Fruit fly (Drosophila melanogaster): Measurements from ENCODE around the gene CG32988.

CG32988 gene

DNA sequence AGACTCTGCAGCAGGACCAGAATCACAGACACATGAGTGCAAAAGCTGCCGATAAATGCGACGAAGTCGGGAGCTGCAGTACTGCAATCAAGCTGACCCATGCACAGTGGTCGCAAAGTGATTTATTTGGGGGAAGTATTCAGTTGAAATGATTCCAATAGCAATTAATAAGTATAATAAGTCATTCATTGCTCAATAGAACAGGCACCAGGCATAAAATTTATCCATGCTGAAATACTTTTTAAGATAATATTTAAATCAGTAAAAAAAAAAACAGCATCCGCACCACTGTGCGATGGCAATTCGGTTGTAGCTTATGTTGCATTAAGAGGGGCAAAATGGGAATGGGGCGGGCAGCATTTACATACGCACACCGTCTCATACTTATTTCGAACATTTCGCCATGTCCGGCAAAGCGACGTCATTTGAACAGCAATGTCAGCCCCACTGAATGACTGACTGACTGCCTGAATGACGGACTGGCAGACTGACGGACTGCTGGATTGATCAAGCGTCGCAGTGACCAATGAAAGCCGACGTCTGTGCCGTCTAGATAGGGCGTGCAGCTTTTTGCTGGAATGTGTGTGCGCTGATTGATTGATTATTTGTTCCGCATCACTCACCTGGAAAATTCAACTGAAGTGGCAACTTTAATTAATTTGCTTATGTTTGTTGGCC is 29.7 kb upstream of the CG32988 start:
- no peak for TF ChIP-seq Crg-1 (GFP tag; optimal IDR thresholded peaks at IDR 0.05)
- no peak for TF ChIP-seq ovo (GFP tag; optimal IDR thresholded peaks at IDR 0.05)
- TF ChIP-seq tj (GFP tag; optimal IDR thresholded peaks at IDR 0.05): no peak
- no peak for TF ChIP-seq CG12768 (GFP tag; optimal IDR thresholded peaks at IDR 0.05)
- no peak for TF ChIP-seq toe (GFP tag; optimal IDR thresholded peaks at IDR 0.05)
- TF ChIP-seq CG7045 (GFP tag; optimal IDR thresholded peaks at IDR 0.05): no peak
- TF ChIP-seq CG14711 (tag; optimal IDR thresholded peaks at IDR 0.05): no peak
- TF ChIP-seq pad (GFP tag; optimal IDR thresholded peaks at IDR 0.05): no peak
- no peak for TF ChIP-seq bab1 (GFP tag; optimal IDR thresholded peaks at IDR 0.05)
- no peak for TF ChIP-seq cnc (optimal IDR thresholded peaks at IDR 0.05)
- no peak for TF ChIP-seq kay (GFP tag; ENCODE audit: borderline replicate concordance)
- TF ChIP-seq CG5204 (GFP tag; optimal IDR thresholded peaks at IDR 0.05): no peak
- no peak for TF ChIP-seq CG11617 (GFP tag; optimal IDR thresholded peaks at IDR 0.05)
- no peak for TF ChIP-seq Hr96 (GFP tag; optimal IDR thresholded peaks at IDR 0.05)
- TF ChIP-seq Mnt (GFP tag; optimal IDR thresholded peaks at IDR 0.05): no peak
- no peak for TF ChIP-seq cic (GFP tag; optimal IDR thresholded peaks at IDR 0.05)
- no peak for TF ChIP-seq CG33017 (tag; optimal IDR thresholded peaks at IDR 0.05)
- no peak for TF ChIP-seq CG7101 (tag; optimal IDR thresholded peaks at IDR 0.05)
- no peak for TF ChIP-seq Clk (GFP tag; optimal IDR thresholded peaks at IDR 0.05)
- no peak for TF ChIP-seq CG1620 (GFP tag; optimal IDR thresholded peaks at IDR 0.05)

DNA sequence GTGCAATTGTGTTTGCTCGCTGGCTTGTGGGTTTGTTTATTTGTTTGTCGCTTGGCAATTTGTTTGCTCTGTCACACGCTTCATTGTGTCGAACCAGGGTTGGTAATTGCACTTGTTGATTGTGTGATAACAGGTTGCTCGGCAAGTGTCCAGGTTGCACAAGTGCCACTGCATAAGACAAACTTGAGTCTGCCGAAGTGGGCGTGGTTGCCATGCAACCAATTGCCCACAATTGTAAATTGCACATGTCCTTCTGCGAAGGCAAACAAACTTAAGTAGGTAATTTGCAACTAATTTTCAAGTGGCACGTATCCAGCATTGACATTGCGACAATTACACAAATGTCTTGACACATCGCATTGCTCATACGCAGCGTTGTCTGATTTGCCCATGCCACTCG is 25.5 kb upstream of the CG32988 start:
- TF ChIP-seq pad (GFP tag; optimal IDR thresholded peaks at IDR 0.05) (no peak), CG1620 (GFP tag; optimal IDR thresholded peaks at IDR 0.05) (no peak), Mnt (GFP tag; optimal IDR thresholded peaks at IDR 0.05) (no peak), ovo (GFP tag; optimal IDR thresholded peaks at IDR 0.05) (no peak), CG7101 (tag; optimal IDR thresholded peaks at IDR 0.05) (no peak), CG7045 (GFP tag; optimal IDR thresholded peaks at IDR 0.05) (no peak), kay (GFP tag; ENCODE audit: borderline replicate concordance) (no peak), CG5204 (GFP tag; optimal IDR thresholded peaks at IDR 0.05) (no peak), Clk (GFP tag; optimal IDR thresholded peaks at IDR 0.05) (no peak), CG33017 (tag; optimal IDR thresholded peaks at IDR 0.05) (no peak)

DNA sequence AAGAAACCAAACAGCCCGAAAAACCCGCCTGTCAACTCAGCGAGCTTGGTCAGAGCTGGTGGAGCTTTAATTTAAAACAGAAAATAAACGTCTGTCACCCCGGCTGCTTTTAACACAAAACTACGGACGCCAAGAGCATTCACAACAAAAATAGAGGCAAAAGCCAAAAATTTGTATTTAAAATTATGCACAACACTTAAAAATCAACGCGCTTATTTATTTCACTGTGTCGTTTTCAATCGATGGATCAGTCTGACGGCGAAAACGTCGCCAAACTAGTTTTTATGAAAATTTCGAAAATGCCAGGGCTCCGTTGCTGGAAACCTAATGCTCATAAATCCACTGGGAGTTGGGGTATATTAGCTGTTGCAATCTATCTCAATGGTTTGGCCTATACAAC is 23.9 kb upstream of the CG32988 start:
- TF ChIP-seq toe (GFP tag; optimal IDR thresholded peaks at IDR 0.05) (no peak), CG5204 (GFP tag; optimal IDR thresholded peaks at IDR 0.05) (no peak), Mnt (GFP tag; optimal IDR thresholded peaks at IDR 0.05) (no peak), CG1620 (GFP tag; optimal IDR thresholded peaks at IDR 0.05) (no peak), bab1 (GFP tag; optimal IDR thresholded peaks at IDR 0.05) (no peak), tj (GFP tag; optimal IDR thresholded peaks at IDR 0.05) (no peak), ovo (GFP tag; optimal IDR thresholded peaks at IDR 0.05) (no peak), CG11617 (GFP tag; optimal IDR thresholded peaks at IDR 0.05) (no peak), cic (GFP tag; optimal IDR thresholded peaks at IDR 0.05) (no peak), CG7101 (tag; optimal IDR thresholded peaks at IDR 0.05) (no peak), CG12768 (GFP tag; optimal IDR thresholded peaks at IDR 0.05) (no peak), kay (GFP tag; ENCODE audit: borderline replicate concordance) (no peak)

DNA sequence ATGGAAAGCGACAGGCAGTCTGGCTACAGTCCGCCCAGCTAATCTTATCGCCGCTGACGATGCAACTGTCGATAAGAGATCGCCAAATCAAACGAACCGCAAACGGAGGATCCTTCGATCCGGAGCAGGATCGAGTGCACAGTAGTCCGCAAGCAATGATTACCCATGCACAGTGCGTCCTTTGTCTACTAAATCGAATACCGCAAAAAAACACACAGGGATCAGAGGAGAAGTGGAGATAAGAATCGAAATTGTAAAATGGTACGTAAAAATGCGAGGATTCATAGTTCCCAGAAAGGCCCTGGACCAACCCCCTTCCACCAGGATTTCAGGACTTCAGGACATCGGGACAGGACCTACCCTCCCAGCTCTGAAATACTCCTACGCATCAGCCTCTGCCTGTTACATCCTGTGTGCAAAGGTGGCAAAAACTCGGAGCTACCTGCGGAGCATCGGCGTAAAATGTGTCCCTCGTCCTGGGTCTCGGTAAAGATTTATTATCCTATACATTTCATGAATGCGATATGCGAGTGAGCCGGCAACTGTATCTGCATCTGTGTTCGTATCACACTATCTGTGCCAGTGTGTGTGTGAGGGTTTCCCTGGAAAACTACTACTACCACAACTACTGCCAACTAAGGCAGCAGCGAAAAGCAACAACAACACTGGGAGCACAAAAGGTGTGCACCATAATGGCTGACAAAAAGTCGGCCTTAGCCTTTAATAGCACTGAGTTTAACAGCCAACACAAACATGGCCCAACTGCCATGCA is 23.0 kb upstream of the CG32988 start:
- TF ChIP-seq pad (GFP tag; optimal IDR thresholded peaks at IDR 0.05): no peak
- TF ChIP-seq CG7045 (GFP tag; optimal IDR thresholded peaks at IDR 0.05): no peak
- TF ChIP-seq cnc (optimal IDR thresholded peaks at IDR 0.05): no peak
- TF ChIP-seq cic (GFP tag; optimal IDR thresholded peaks at IDR 0.05): no peak
- no peak for TF ChIP-seq CG7101 (tag; optimal IDR thresholded peaks at IDR 0.05)
- TF ChIP-seq CG33017 (tag; optimal IDR thresholded peaks at IDR 0.05): no peak
- TF ChIP-seq bab1 (GFP tag; optimal IDR thresholded peaks at IDR 0.05): no peak
- no peak for TF ChIP-seq Mnt (GFP tag; optimal IDR thresholded peaks at IDR 0.05)
- TF ChIP-seq CG14711 (tag; optimal IDR thresholded peaks at IDR 0.05): no peak
- TF ChIP-seq ovo (GFP tag; optimal IDR thresholded peaks at IDR 0.05): no peak

DNA sequence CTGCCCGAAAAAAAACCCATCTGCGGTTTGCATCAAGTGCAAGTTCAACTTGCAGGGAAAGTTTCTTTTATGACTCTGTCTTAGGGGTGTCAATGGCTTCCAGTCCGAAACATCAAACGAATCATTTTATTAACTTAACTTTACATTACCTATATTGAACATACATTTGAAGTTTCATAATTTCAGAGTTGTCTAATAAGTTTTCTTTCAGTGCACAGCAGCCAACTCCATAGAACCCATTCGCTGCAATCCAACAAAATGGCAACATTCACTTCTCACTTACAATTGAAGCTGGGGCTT is 22.5 kb upstream of the CG32988 start:
- TF ChIP-seq CG12768 (GFP tag; optimal IDR thresholded peaks at IDR 0.05): no peak
- TF ChIP-seq ovo (GFP tag; optimal IDR thresholded peaks at IDR 0.05): no peak
- no peak for TF ChIP-seq CG11617 (GFP tag; optimal IDR thresholded peaks at IDR 0.05)
- no peak for TF ChIP-seq CG1620 (GFP tag; optimal IDR thresholded peaks at IDR 0.05)
- TF ChIP-seq cic (GFP tag; optimal IDR thresholded peaks at IDR 0.05): no peak
- no peak for TF ChIP-seq cnc (optimal IDR thresholded peaks at IDR 0.05)
- no peak for TF ChIP-seq tj (GFP tag; optimal IDR thresholded peaks at IDR 0.05)
- TF ChIP-seq Crg-1 (GFP tag; optimal IDR thresholded peaks at IDR 0.05): no peak
- TF ChIP-seq CG7101 (tag; optimal IDR thresholded peaks at IDR 0.05): no peak
- no peak for TF ChIP-seq Mnt (GFP tag; optimal IDR thresholded peaks at IDR 0.05)
- no peak for TF ChIP-seq toe (GFP tag; optimal IDR thresholded peaks at IDR 0.05)
- TF ChIP-seq Clk (GFP tag; optimal IDR thresholded peaks at IDR 0.05): no peak
- no peak for TF ChIP-seq CG5204 (GFP tag; optimal IDR thresholded peaks at IDR 0.05)

DNA sequence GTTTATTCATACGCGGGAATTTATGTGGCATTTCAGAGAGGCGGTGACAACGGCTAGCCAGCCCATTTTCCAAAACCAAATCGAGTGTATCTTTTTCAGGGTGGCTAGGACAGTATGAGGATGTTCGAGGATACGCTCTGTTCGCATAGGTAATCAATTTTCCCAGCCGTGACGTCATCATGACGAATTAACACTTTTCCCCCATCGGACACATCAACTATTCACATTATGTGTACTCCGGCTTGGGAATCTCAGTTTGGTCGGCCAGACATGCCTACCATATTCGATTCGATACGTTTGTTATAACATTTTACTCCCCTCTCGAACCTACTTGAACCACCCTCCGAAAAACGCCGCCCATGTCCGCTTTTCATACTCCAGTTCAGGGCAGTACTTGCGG is 21.1 kb upstream of the CG32988 start:
- TF ChIP-seq CG11617 (GFP tag; optimal IDR thresholded peaks at IDR 0.05): no peak
- no peak for TF ChIP-seq cnc (optimal IDR thresholded peaks at IDR 0.05)
- TF ChIP-seq tj (GFP tag; optimal IDR thresholded peaks at IDR 0.05): no peak
- no peak for TF ChIP-seq CG1620 (GFP tag; optimal IDR thresholded peaks at IDR 0.05)
- no peak for TF ChIP-seq CG5204 (GFP tag; optimal IDR thresholded peaks at IDR 0.05)
- no peak for TF ChIP-seq Clk (GFP tag; optimal IDR thresholded peaks at IDR 0.05)
- no peak for TF ChIP-seq Crg-1 (GFP tag; optimal IDR thresholded peaks at IDR 0.05)
- TF ChIP-seq Mnt (GFP tag; optimal IDR thresholded peaks at IDR 0.05): no peak
- no peak for TF ChIP-seq CG7045 (GFP tag; optimal IDR thresholded peaks at IDR 0.05)
- no peak for TF ChIP-seq bab1 (GFP tag; optimal IDR thresholded peaks at IDR 0.05)
- no peak for TF ChIP-seq Hr96 (GFP tag; optimal IDR thresholded peaks at IDR 0.05)
- TF ChIP-seq toe (GFP tag; optimal IDR thresholded peaks at IDR 0.05): no peak
- TF ChIP-seq CG14711 (tag; optimal IDR thresholded peaks at IDR 0.05): no peak

Data from whole organism, adult.